Worm (Caenorhabditis elegans): ENCODE data around the gene C13A2.3.

The C13A2.3 gene

DNA sequence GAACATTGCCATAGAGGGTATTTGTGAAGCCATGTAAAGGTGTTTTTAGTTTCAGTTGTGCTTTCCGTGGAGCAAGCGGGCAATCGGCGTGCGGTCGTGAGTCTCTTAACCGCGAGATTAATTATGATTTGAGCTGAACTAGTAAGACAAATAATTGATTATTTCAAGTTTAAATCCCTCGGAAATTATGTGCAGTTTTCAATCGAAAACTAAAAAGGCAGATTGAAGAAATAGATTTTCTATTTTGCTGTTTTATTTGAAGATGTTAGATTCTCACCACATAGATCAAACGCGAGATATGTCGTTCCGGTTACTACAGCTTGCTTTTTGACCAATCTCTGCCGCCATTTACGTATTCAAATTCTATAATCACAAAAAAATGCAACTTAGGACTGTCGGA lies at the start of gene C13A2.3:
TSS of gene C13A2.3 (plus strand) at position 301 of the 400 bp plus-strand sequence.
- no peak for TF ChIP-seq aly-1 (tag; optimal IDR thresholded peaks at IDR 0.05)
- no peak for TF ChIP-seq scrt-1 (GFP tag; IDR thresholded peaks at IDR 0.05)
- no peak for TF ChIP-seq ceh-13 (GFP tag; optimal IDR thresholded peaks at IDR 0.05)
- no peak for TF ChIP-seq tbx-11 (GFP tag; IDR thresholded peaks at IDR 0.05)
- TF ChIP-seq hnd-1 (tag; optimal IDR thresholded peaks at IDR 0.05): no peak
- no peak for TF ChIP-seq B0310.2 (tag; optimal IDR thresholded peaks at IDR 0.05)
- TF ChIP-seq ama-1 (optimal IDR thresholded peaks at IDR 0.05): no peak
- no peak for TF ChIP-seq tra-4 (tag; optimal IDR thresholded peaks at IDR 0.05)
- TF ChIP-seq ets-7 (tag; optimal IDR thresholded peaks at IDR 0.05): no peak
- TF ChIP-seq ceh-36 (tag; optimal IDR thresholded peaks at IDR 0.05): no peak
- no peak for TF ChIP-seq hmbx-1 (tag; optimal IDR thresholded peaks at IDR 0.05)
- TF ChIP-seq tbx-37 (GFP tag; conservative IDR thresholded peaks at IDR 0.05): no peak
- TF ChIP-seq sea-1 (GFP tag; conservative IDR thresholded peaks at IDR 0.05): no peak
- no peak for TF ChIP-seq F13C5.2 (tag; optimal IDR thresholded peaks at IDR 0.05)
- TF ChIP-seq hmg-4 (GFP tag; optimal IDR thresholded peaks at IDR 0.05): no peak
- no peak for TF ChIP-seq pes-1 (GFP tag; IDR thresholded peaks at IDR 0.05)
- no peak for TF ChIP-seq flt-1 (GFP tag; IDR thresholded peaks at IDR 0.05)

DNA sequence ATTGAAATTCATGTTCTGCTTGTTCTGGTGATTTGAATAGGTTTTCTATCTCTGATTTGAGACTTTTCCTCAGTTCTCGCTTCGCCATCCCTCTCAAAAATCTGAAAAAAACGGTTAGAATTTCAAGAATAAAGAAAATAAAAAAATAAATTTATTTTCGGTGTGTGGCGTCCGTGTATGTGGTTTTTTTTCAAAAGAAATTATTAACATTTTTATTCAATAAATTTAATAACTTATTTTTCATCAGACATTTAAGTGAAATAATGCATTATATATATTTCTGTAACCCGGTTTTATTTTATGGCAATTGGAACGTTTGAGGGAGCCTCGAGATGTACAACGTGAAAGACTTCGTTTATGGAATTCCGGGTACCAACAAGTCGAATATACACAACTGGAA lies 47.4 kb upstream of the C13A2.3 start, which contains the start of gene C05C8.5:
TSS of gene C05C8.5 (minus strand) at position 101 of the 400 bp plus-strand sequence.
- TF ChIP-seq tbx-37 (GFP tag; conservative IDR thresholded peaks at IDR 0.05) (no peak), scrt-1 (GFP tag; IDR thresholded peaks at IDR 0.05) (no peak), tra-4 (tag; optimal IDR thresholded peaks at IDR 0.05) (no peak), ets-7 (tag; optimal IDR thresholded peaks at IDR 0.05) (no peak), pes-1 (GFP tag; IDR thresholded peaks at IDR 0.05) (no peak)

DNA sequence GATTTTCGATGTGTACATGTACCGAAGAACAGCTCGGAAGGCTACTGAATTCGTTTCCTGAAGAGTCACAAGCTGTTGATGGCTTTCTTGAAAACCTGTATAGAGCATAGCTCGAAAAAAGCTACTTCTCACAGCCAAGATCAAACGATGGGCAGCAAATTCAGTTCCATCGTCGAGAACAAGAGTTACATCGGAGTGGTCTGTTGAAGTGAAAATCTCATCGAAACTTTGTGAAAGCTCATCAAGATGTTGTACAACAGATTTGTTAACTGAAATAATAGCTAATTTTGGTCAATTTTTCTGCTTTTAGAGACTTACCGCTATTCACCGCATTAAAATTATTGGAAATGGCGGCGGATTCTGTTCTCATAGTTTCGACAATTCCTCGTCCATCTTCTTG lies 45.4 kb upstream of the C13A2.3 start:
- no peak for TF ChIP-seq flt-1 (GFP tag; IDR thresholded peaks at IDR 0.05)
- TF ChIP-seq F13C5.2 (tag; optimal IDR thresholded peaks at IDR 0.05): no peak
- TF ChIP-seq hmg-4 (GFP tag; optimal IDR thresholded peaks at IDR 0.05): no peak

DNA sequence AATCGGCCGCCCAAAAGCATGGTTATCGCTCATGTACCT lies 45.2 kb upstream of the C13A2.3 start, which contains the start of gene hpo-9:
TSS of gene hpo-9 (minus strand) at position 37 of the 39 bp plus-strand sequence.
- no peak for TF ChIP-seq tra-4 (tag; optimal IDR thresholded peaks at IDR 0.05)
- no peak for TF ChIP-seq B0310.2 (tag; optimal IDR thresholded peaks at IDR 0.05)
- TF ChIP-seq hnd-1 (tag; optimal IDR thresholded peaks at IDR 0.05): no peak
- no peak for TF ChIP-seq pes-1 (GFP tag; IDR thresholded peaks at IDR 0.05)
- no peak for TF ChIP-seq tbx-11 (GFP tag; IDR thresholded peaks at IDR 0.05)
- no peak for TF ChIP-seq hmbx-1 (tag; optimal IDR thresholded peaks at IDR 0.05)
- no peak for TF ChIP-seq tbx-37 (GFP tag; conservative IDR thresholded peaks at IDR 0.05)
- TF ChIP-seq ceh-13 (GFP tag; optimal IDR thresholded peaks at IDR 0.05): no peak
- no peak for TF ChIP-seq hmg-4 (GFP tag; optimal IDR thresholded peaks at IDR 0.05)
- TF ChIP-seq F13C5.2 (tag; optimal IDR thresholded peaks at IDR 0.05): no peak
- TF ChIP-seq ceh-36 (tag; optimal IDR thresholded peaks at IDR 0.05): no peak
- TF ChIP-seq scrt-1 (GFP tag; IDR thresholded peaks at IDR 0.05): no peak
- no peak for TF ChIP-seq aly-1 (tag; optimal IDR thresholded peaks at IDR 0.05)

DNA sequence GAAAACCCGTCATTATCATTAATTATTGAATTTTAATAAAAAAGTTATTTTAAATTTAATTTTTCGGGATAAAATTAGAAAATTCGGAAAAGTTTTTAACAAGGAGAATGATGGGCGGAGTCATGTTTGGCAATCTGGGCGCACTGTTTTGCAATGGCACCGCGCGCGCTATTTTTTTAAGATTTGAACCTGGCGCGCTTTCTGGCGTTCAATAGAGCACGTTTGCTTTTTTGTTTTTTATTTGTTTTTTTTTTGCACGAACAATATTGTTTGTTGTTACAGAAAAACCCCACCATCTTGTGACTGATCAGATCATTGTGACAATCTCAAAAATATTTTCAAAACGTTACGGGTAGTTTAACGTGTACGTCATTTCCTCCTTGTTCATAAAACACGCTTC lies 45.0 kb upstream of the C13A2.3 start, which contains the start of gene hyls-1:
TSS of gene hyls-1 (plus strand) at position 249 of the 400 bp plus-strand sequence.
- TF ChIP-seq hmg-4 (GFP tag; optimal IDR thresholded peaks at IDR 0.05): peak; percentile 5
- TF ChIP-seq B0310.2 (tag; optimal IDR thresholded peaks at IDR 0.05): no peak
- peak; percentile 41; the same call in 1 of the 2 replicates for TF ChIP-seq tbx-37 (GFP tag; conservative IDR thresholded peaks at IDR 0.05)
- TF ChIP-seq F13C5.2 (tag; optimal IDR thresholded peaks at IDR 0.05): peak; percentile 60
- TF ChIP-seq scrt-1 (GFP tag; IDR thresholded peaks at IDR 0.05): no peak
- no peak for TF ChIP-seq hnd-1 (tag; optimal IDR thresholded peaks at IDR 0.05)

DNA sequence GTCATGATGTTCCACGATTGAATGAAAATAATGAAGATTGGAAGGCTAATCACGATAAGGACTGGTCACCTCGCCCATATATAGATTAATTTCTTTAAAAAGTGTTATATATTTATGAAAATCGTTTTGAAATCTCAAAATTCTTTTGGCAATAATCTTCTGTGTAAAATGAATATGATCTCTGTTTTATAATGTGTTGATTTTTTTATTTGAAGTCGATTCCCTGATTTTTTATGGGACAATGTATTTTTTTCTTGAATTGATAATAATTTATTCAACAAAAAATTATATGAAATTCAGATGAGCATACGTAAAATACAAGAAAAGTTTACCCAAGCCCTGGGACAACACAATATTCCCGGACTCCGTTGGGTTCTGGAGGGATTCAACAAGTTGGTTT lies 42.7 kb upstream of the C13A2.3 start, which contains the start of gene C05C8.1:
TSS of gene C05C8.1 (plus strand) at position 301 of the 400 bp plus-strand sequence.
- no peak for TF ChIP-seq tbx-37 (GFP tag; conservative IDR thresholded peaks at IDR 0.05)
- no peak for TF ChIP-seq scrt-1 (GFP tag; IDR thresholded peaks at IDR 0.05)
- no peak for TF ChIP-seq hmbx-1 (tag; optimal IDR thresholded peaks at IDR 0.05)
- no peak for TF ChIP-seq ceh-36 (tag; optimal IDR thresholded peaks at IDR 0.05)
- TF ChIP-seq tra-4 (tag; optimal IDR thresholded peaks at IDR 0.05): no peak
- TF ChIP-seq ceh-13 (GFP tag; optimal IDR thresholded peaks at IDR 0.05): no peak
- no peak for TF ChIP-seq F13C5.2 (tag; optimal IDR thresholded peaks at IDR 0.05)
- no peak for TF ChIP-seq hmg-4 (GFP tag; optimal IDR thresholded peaks at IDR 0.05)
- TF ChIP-seq B0310.2 (tag; optimal IDR thresholded peaks at IDR 0.05): no peak
- no peak for TF ChIP-seq aly-1 (tag; optimal IDR thresholded peaks at IDR 0.05)
- no peak for TF ChIP-seq pes-1 (GFP tag; IDR thresholded peaks at IDR 0.05)
- TF ChIP-seq ama-1 (optimal IDR thresholded peaks at IDR 0.05): no peak
- TF ChIP-seq sea-1 (GFP tag; conservative IDR thresholded peaks at IDR 0.05): no peak
- TF ChIP-seq flt-1 (GFP tag; IDR thresholded peaks at IDR 0.05): no peak
- TF ChIP-seq ets-7 (tag; optimal IDR thresholded peaks at IDR 0.05): no peak
- no peak for TF ChIP-seq hnd-1 (tag; optimal IDR thresholded peaks at IDR 0.05)
- TF ChIP-seq tbx-11 (GFP tag; IDR thresholded peaks at IDR 0.05): no peak

DNA sequence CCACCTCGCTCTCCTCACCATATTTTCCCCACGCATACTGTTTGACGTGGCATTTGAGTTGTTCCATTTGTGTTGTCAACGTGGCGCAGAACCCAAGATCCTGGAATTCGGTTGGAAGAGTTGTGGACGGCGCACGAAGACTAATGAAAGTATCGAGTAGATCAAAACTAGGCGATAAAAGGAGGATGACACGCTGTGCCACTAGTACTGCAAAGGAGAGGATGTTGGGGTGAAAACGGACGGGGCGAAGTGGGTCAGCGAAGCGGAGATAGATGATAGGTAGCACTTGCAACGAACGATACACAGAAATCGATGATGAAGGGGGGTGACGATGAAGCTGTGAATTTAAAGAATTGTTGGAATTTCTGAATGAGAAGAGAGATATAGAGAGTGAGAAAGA lies 35.2 kb upstream of the C13A2.3 start, which contains the start of gene C05C8.7:
TSS of gene C05C8.7 (minus strand) at position 100 of the 400 bp plus-strand sequence.
- TF ChIP-seq F13C5.2 (tag; optimal IDR thresholded peaks at IDR 0.05) (no peak), sea-1 (GFP tag; conservative IDR thresholded peaks at IDR 0.05) (no peak), ceh-13 (GFP tag; optimal IDR thresholded peaks at IDR 0.05) (no peak), ceh-36 (tag; optimal IDR thresholded peaks at IDR 0.05) (no peak), tbx-11 (GFP tag; IDR thresholded peaks at IDR 0.05) (no peak), hnd-1 (tag; optimal IDR thresholded peaks at IDR 0.05) (no peak), tbx-37 (GFP tag; conservative IDR thresholded peaks at IDR 0.05) (no peak), hmbx-1 (tag; optimal IDR thresholded peaks at IDR 0.05) (no peak), pes-1 (GFP tag; IDR thresholded peaks at IDR 0.05) (no peak), ets-7 (tag; optimal IDR thresholded peaks at IDR 0.05) (no peak), scrt-1 (GFP tag; IDR thresholded peaks at IDR 0.05) (no peak), aly-1 (tag; optimal IDR thresholded peaks at IDR 0.05) (no peak), B0310.2 (tag; optimal IDR thresholded peaks at IDR 0.05) (no peak), hmg-4 (GFP tag; optimal IDR thresholded peaks at IDR 0.05) (no peak), ama-1 (optimal IDR thresholded peaks at IDR 0.05) (no peak), flt-1 (GFP tag; IDR thresholded peaks at IDR 0.05) (no peak), tra-4 (tag; optimal IDR thresholded peaks at IDR 0.05) (no peak)
